Fruit fly (Drosophila melanogaster) whole organism, embryonic: ENCODE data around the gene CG34148.
A peak's percentile ranks its signal among the peaks of the same experiment; 100 is the strongest.

ENCODE experiments used
- Atf3 ChIP-seq: fragments of 200-800 bp; sonication (Bioruptor generic); optimal IDR thresholded peaks from 3 replicates; lab custom pipeline; 2016; ENCODE audit warnings: missing biosample characterization, missing genetic modification characterization
- Bdp1 ChIP-seq: fragments of 200-800 bp; sonication (Bioruptor generic); optimal IDR thresholded peaks from 3 replicates; lab custom pipeline; 2016; ENCODE audit warnings: missing biosample characterization, missing genetic modification characterization
- Bgb ChIP-seq: fragments of 200-800 bp; sonication (Bioruptor generic); IDR thresholded peaks from 2 replicates; pipeline ENCODE4 v1.3.6; 2022; ENCODE audit warnings: missing biosample characterization, missing genetic modification characterization; ENCODE audit not compliant: partially characterized antibody
- CG11504 ChIP-seq: fragments of 200-800 bp; sonication (Bioruptor generic); optimal IDR thresholded peaks from 3 replicates; lab custom pipeline; 2019; ENCODE audit warnings: missing biosample characterization, mild to moderate bottlenecking, missing genetic modification characterization, moderate library complexity
- CG11723 ChIP-seq: fragments of 200-800 bp; sonication (Bioruptor generic); optimal IDR thresholded peaks from 2 replicates; lab custom pipeline; 2017; ENCODE audit warnings: missing biosample characterization, mild to moderate bottlenecking, missing genetic modification characterization
- CG12391 ChIP-seq: fragments of 200-800 bp; sonication (Bioruptor generic); optimal IDR thresholded peaks from 3 replicates; lab custom pipeline; 2018; ENCODE audit warnings: missing biosample characterization, mild to moderate bottlenecking, missing genetic modification characterization, moderate library complexity
- CG12744 ChIP-seq: fragments of 200-800 bp; sonication (Bioruptor generic); optimal IDR thresholded peaks from 2 replicates; lab custom pipeline; 2016; ENCODE audit warnings: missing biosample characterization, missing genetic modification characterization
- CG13424 ChIP-seq: fragments of 200-800 bp; sonication (Bioruptor generic); optimal IDR thresholded peaks from 2 replicates; lab custom pipeline; 2019; ENCODE audit warnings: missing biosample characterization, mild to moderate bottlenecking, missing genetic modification characterization, moderate library complexity
- CG15269 ChIP-seq: fragments of 200-800 bp; sonication (Bioruptor generic); optimal IDR thresholded peaks from 2 replicates; lab custom pipeline; 2018; ENCODE audit warnings: missing biosample characterization, mild to moderate bottlenecking, missing genetic modification characterization, moderate library complexity
- CG15601 ChIP-seq: fragments of 200-800 bp; sonication (Bioruptor generic); optimal IDR thresholded peaks from 3 replicates; lab custom pipeline; 2019; ENCODE audit warnings: missing biosample characterization, mild to moderate bottlenecking, missing genetic modification characterization, moderate library complexity
- CG17359 ChIP-seq: fragments of 200-800 bp; sonication (Bioruptor generic); optimal IDR thresholded peaks from 3 replicates; lab custom pipeline; 2018; ENCODE audit warnings: missing biosample characterization, mild to moderate bottlenecking, missing genetic modification characterization, moderate library complexity
- CG17568 ChIP-seq: fragments of 200-800 bp; sonication (Bioruptor generic); optimal IDR thresholded peaks from 2 replicates; lab custom pipeline; 2018; ENCODE audit warnings: missing biosample characterization, mild to moderate bottlenecking, missing genetic modification characterization, moderate library complexity
- CG18599 ChIP-seq: fragments of 200-800 bp; sonication (Bioruptor generic); optimal IDR thresholded peaks from 3 replicates; lab custom pipeline; 2017; ENCODE audit warnings: missing biosample characterization, missing genetic modification characterization, mild to moderate bottlenecking, moderate library complexity, missing genetic modification reagents
- CG3163 ChIP-seq: fragments of 200-800 bp; sonication (Bioruptor generic); optimal IDR thresholded peaks from 3 replicates; lab custom pipeline; 2016; ENCODE audit warnings: missing biosample characterization, missing genetic modification characterization
- CG33557 ChIP-seq: fragments of 200-800 bp; sonication (Bioruptor generic); optimal IDR thresholded peaks from 2 replicates; lab custom pipeline; 2019; ENCODE audit warnings: missing biosample characterization, mild to moderate bottlenecking, missing genetic modification characterization, moderate library complexity
- CG6254 ChIP-seq: fragments of 200-800 bp; sonication (Bioruptor generic); optimal IDR thresholded peaks from 3 replicates; lab custom pipeline; 2017; ENCODE audit warnings: mild to moderate bottlenecking, missing biosample characterization, missing genetic modification reagents, missing genetic modification characterization
- CG6683 ChIP-seq: fragments of 200-800 bp; sonication (Bioruptor generic); optimal IDR thresholded peaks from 2 replicates; lab custom pipeline; 2017; ENCODE audit warnings: missing biosample characterization, mild to moderate bottlenecking, missing genetic modification characterization, missing genetic modification reagents
- CG8944 ChIP-seq: fragments of 200-800 bp; sonication (Bioruptor generic); optimal IDR thresholded peaks from 3 replicates; lab custom pipeline; 2016; ENCODE audit warnings: missing biosample characterization, missing genetic modification characterization
- CG9437 ChIP-seq: fragments of 200-800 bp; sonication (Bioruptor generic); optimal IDR thresholded peaks from 2 replicates; lab custom pipeline; 2018; ENCODE audit warnings: missing biosample characterization, mild to moderate bottlenecking, missing genetic modification characterization
- CG9727 ChIP-seq: fragments of 200-800 bp; sonication (Bioruptor generic); optimal IDR thresholded peaks from 3 replicates; lab custom pipeline; 2017; ENCODE audit warnings: missing biosample characterization, mild to moderate bottlenecking, missing genetic modification characterization
- CoRest ChIP-seq: fragments of 200-800 bp; sonication (Bioruptor generic); optimal IDR thresholded peaks from 3 replicates; lab custom pipeline; 2018; ENCODE audit warnings: missing biosample characterization, mild to moderate bottlenecking, missing genetic modification characterization, moderate library complexity
- D ChIP-seq, 2 experiments: fragments of 200-800 bp in 1 of 2; fragments of >200 bp in 1 of 2; sonication (Bioruptor generic) in 1 of 2; optimal IDR thresholded peaks; 2 replicates in 1 of 2; 3 replicates in 1 of 2; lab custom pipeline; 2017; ENCODE audit warnings: mild to moderate bottlenecking in 1 of 2, missing biosample characterization in 1 of 2, missing genetic modification characterization in 1 of 2, missing genetic modification reagents in 1 of 2
- D19A ChIP-seq: fragments of 200-800 bp; optimal IDR thresholded peaks from 3 replicates; lab custom pipeline; 2019; ENCODE audit warnings: missing biosample characterization, mild to moderate bottlenecking, missing genetic modification characterization, moderate library complexity
- Dip2 ChIP-seq: fragments of 200-800 bp; sonication (Bioruptor generic); IDR thresholded peaks from 2 replicates; pipeline ENCODE4 v1.3.6; 2022; ENCODE audit warnings: missing biosample characterization, missing genetic modification characterization
- Eip74EF ChIP-seq, 2 experiments: fragments of 200-800 bp in 1 of 2; fragments of >200 bp in 1 of 2; sonication (Bioruptor generic) in 1 of 2; optimal IDR thresholded peaks; 2 replicates each; lab custom pipeline; 2017 to 2019; ENCODE audit warnings: missing biosample characterization in 2 of 2, missing genetic modification characterization in 2 of 2, mild to moderate bottlenecking in 1 of 2, moderate library complexity in 1 of 2
- Fer1 ChIP-seq: fragments of 200-800 bp; sonication (Bioruptor generic); optimal IDR thresholded peaks from 2 replicates; lab custom pipeline; 2017; ENCODE audit warnings: missing biosample characterization, mild to moderate bottlenecking, missing genetic modification characterization
- Gsc ChIP-seq: fragments of 200-800 bp; sonication (Bioruptor generic); IDR thresholded peaks from 2 replicates; pipeline ENCODE4 v1.3.6; 2022; ENCODE audit warnings: missing biosample characterization, missing genetic modification characterization
- Gug ChIP-seq: fragments of 200-800 bp; sonication (Bioruptor generic); IDR thresholded peaks from 4 replicates; pipeline ENCODE4 v1.3.6; 2022; ENCODE audit warnings: missing biosample characterization, missing genetic modification characterization
- Hr3 ChIP-seq: fragments of 200-800 bp; sonication (Bioruptor generic); optimal IDR thresholded peaks from 3 replicates; lab custom pipeline; 2016; ENCODE audit warnings: missing biosample characterization, missing genetic modification characterization
- MTF-1 ChIP-seq: fragments of 200-800 bp; sonication (Bioruptor generic); optimal IDR thresholded peaks from 2 replicates; lab custom pipeline; 2018; ENCODE audit warnings: missing biosample characterization, mild to moderate bottlenecking, missing genetic modification characterization, borderline replicate concordance
- NK7.1 ChIP-seq: fragments of 200-800 bp; sonication (Bioruptor generic); optimal IDR thresholded peaks from 3 replicates; lab custom pipeline; 2016; ENCODE audit warnings: missing biosample characterization, missing genetic modification characterization
- Oli ChIP-seq: fragments of 200-800 bp; sonication (Bioruptor generic); optimal IDR thresholded peaks from 2 replicates; lab custom pipeline; 2018; ENCODE audit warnings: missing biosample characterization, mild to moderate bottlenecking, missing genetic modification characterization, moderate library complexity
- Optix ChIP-seq: fragments of 200-800 bp; sonication (Bioruptor generic); IDR thresholded peaks from 3 replicates; pipeline ENCODE4 v1.3.6; 2022; ENCODE audit warnings: missing biosample characterization, missing genetic modification characterization
- Trl ChIP-seq, 3 experiments: fragments of >200 bp in 2 of 3; fragments of 200-800 bp in 1 of 3; sonication (Bioruptor generic) in 1 of 3; optimal IDR thresholded peaks; 2 replicates in 1 of 3; 3 replicates in 2 of 3; lab custom pipeline; 2016 to 2017; ENCODE audit warnings: missing biosample characterization in 1 of 3, missing genetic modification characterization in 1 of 3
- bsh ChIP-seq, 2 experiments: fragments of 200-800 bp; sonication (Bioruptor generic); optimal IDR thresholded peaks; 2 replicates each; lab custom pipeline; 2017 to 2018; ENCODE audit warnings: mild to moderate bottlenecking in 2 of 2, missing biosample characterization in 2 of 2, missing genetic modification characterization in 2 of 2, moderate library complexity in 1 of 2
- crc ChIP-seq: fragments of 200-800 bp; sonication (Bioruptor generic); optimal IDR thresholded peaks from 2 replicates; lab custom pipeline; 2016; ENCODE audit warnings: missing biosample characterization, missing genetic modification characterization
- dmrt11E ChIP-seq: fragments of 200-800 bp; sonication (Bioruptor generic); optimal IDR thresholded peaks from 3 replicates; lab custom pipeline; 2018; ENCODE audit warnings: missing biosample characterization, mild to moderate bottlenecking, missing genetic modification characterization, moderate library complexity
- dmrt99B ChIP-seq: fragments of 200-800 bp; sonication (Bioruptor generic); optimal IDR thresholded peaks from 2 replicates; lab custom pipeline; 2018; ENCODE audit warnings: missing biosample characterization, mild to moderate bottlenecking, missing genetic modification characterization, moderate library complexity
- fd96Cb ChIP-seq: fragments of 200-800 bp; sonication (Bioruptor generic); optimal IDR thresholded peaks from 2 replicates; lab custom pipeline; 2018; ENCODE audit warnings: missing biosample characterization, mild to moderate bottlenecking, missing genetic modification characterization, moderate library complexity
- insv ChIP-seq, 2 experiments: fragments of 200-800 bp; sonication (Bioruptor generic); optimal IDR thresholded peaks; 3 replicates each; lab custom pipeline; 2016 to 2018; ENCODE audit warnings: missing biosample characterization in 2 of 2, missing genetic modification characterization in 2 of 2
- lab ChIP-seq: fragments of 200-800 bp; sonication (Bioruptor generic); optimal IDR thresholded peaks from 3 replicates; lab custom pipeline; 2017; ENCODE audit warnings: missing biosample characterization, missing genetic modification characterization, mild to moderate bottlenecking, moderate library complexity, missing genetic modification reagents
- lbe ChIP-seq: fragments of 200-800 bp; sonication (Bioruptor generic); optimal IDR thresholded peaks from 2 replicates; lab custom pipeline; 2016; ENCODE audit warnings: missing biosample characterization, mild to moderate bottlenecking, missing genetic modification characterization
- mam ChIP-seq: fragments of 200-800 bp; sonication (Bioruptor generic); optimal IDR thresholded peaks from 3 replicates; lab custom pipeline; 2016; ENCODE audit warnings: missing biosample characterization, missing genetic modification characterization
- nau ChIP-seq: fragments of 200-800 bp; sonication (Bioruptor generic); optimal IDR thresholded peaks from 3 replicates; lab custom pipeline; 2017; ENCODE audit warnings: missing biosample characterization, mild to moderate bottlenecking, missing genetic modification characterization, missing genetic modification reagents
- pita ChIP-seq: fragments of 200-800 bp; sonication (Bioruptor generic); optimal IDR thresholded peaks from 2 replicates; lab custom pipeline; 2017; ENCODE audit warnings: missing biosample characterization, mild to moderate bottlenecking, missing genetic modification characterization
- tll ChIP-seq, 2 experiments: fragments of 200-800 bp in 1 of 2; fragments of >200 bp in 1 of 2; sonication (Bioruptor generic) in 1 of 2; optimal IDR thresholded peaks; 2 replicates each; lab custom pipeline; 2017 to 2019; ENCODE audit warnings: missing biosample characterization in 2 of 2, missing genetic modification characterization in 2 of 2, mild to moderate bottlenecking in 1 of 2, moderate library complexity in 1 of 2
- vnd ChIP-seq: fragments of 200-800 bp; sonication (Bioruptor generic); IDR thresholded peaks from 3 replicates; pipeline ENCODE4 v1.3.6; 2022; ENCODE audit warnings: missing biosample characterization, missing genetic modification characterization; ENCODE audit not compliant: partially characterized antibody
- zfh1 ChIP-seq: fragments of 200-800 bp; sonication (Bioruptor generic); IDR thresholded peaks from 3 replicates; pipeline ENCODE4 v1.3.6; 2022; ENCODE audit warnings: missing biosample characterization, missing genetic modification characterization

CG34148 gene

dm6 chr3R:21830303-21830707 is 48.2 kb downstream of the CG34148 start (continued):
- TF ChIP-seq Bgb (GFP tag; lab: Robert Waterston, UW), result no peak
- TF ChIP-seq CG15601, result peak; percentile 21
- no peak for TF ChIP-seq Gsc (GFP tag; lab: Robert Waterston, UW)
- TF ChIP-seq CG8944 (GFP tag; lab: Kevin White, UChicago), result no peak
- no peak for TF ChIP-seq CG6683 (GFP tag; lab: Kevin White, UChicago)
- TF ChIP-seq tll (GFP tag; optimal IDR thresholded peaks at IDR 0.05; lab: Kevin White, UChicago), result no peak
- no peak for TF ChIP-seq nau (GFP tag; lab: Kevin White, UChicago)
- peak; percentile 17 for TF ChIP-seq CG17359 (tag; lab: Kevin White, UChicago)
- TF ChIP-seq NK7.1 (GFP tag; lab: Kevin White, UChicago), result no peak
- TF ChIP-seq CG11504 (tag; lab: Kevin White, UChicago), result peak; percentile 43
- TF ChIP-seq insv (GFP tag; optimal IDR thresholded peaks at IDR 0.05; lab: Kevin White, UChicago), result no peak
- no peak for TF ChIP-seq lab
- no peak for TF ChIP-seq CG15269 (tag; lab: Kevin White, UChicago)
- TF ChIP-seq Optix (GFP tag; lab: Robert Waterston, UW), result no peak
- no peak for TF ChIP-seq zfh1 (GFP tag; lab: Robert Waterston, UW)
- TF ChIP-seq dmrt11E (tag; lab: Kevin White, UChicago), result peak; percentile 75
- TF ChIP-seq lbe (GFP tag; lab: Kevin White, UChicago), result no peak
- TF ChIP-seq dmrt99B, result peak; percentile 8
- no peak for TF ChIP-seq MTF-1 (GFP tag; lab: Kevin White, UChicago)
- peak; percentile 3 for TF ChIP-seq CG9437 (GFP tag; lab: Kevin White, UChicago)
- TF ChIP-seq Atf3 (GFP tag; lab: Kevin White, UChicago), result no peak
- TF ChIP-seq CG18599, result no peak
- TF ChIP-seq CG9727 (GFP tag; lab: Kevin White, UChicago), result peak; percentile 21
- peak; percentile 56 to 57 for TF ChIP-seq bsh (GFP tag; optimal IDR thresholded peaks at IDR 0.05; lab: Kevin White, UChicago)
- no peak for TF ChIP-seq Trl (optimal IDR thresholded peaks at IDR 0.05; lab: Kevin White, UChicago)
- no peak for TF ChIP-seq Trl (GFP tag; optimal IDR thresholded peaks at IDR 0.05; lab: Kevin White, UChicago)
- peak; percentile 38 for TF ChIP-seq CoRest (tag; lab: Kevin White, UChicago)
- no peak for TF ChIP-seq Gug (GFP tag; lab: Robert Waterston, UW)
- peak; percentile 52 for TF ChIP-seq CG33557 (GFP tag; lab: Kevin White, UChicago)
- peak; percentile 41 for TF ChIP-seq CG12391 (tag; lab: Kevin White, UChicago)
- TF ChIP-seq pita (GFP tag; lab: Kevin White, UChicago), result no peak
- TF ChIP-seq D19A (tag; lab: Kevin White, UChicago), result peak; percentile 45
- TF ChIP-seq D (optimal IDR thresholded peaks at IDR 0.05; lab: Kevin White, UChicago), result no peak
- TF ChIP-seq D (GFP tag; optimal IDR thresholded peaks at IDR 0.05; lab: Kevin White, UChicago), result peak; percentile 14
- TF ChIP-seq fd96Cb (tag; lab: Kevin White, UChicago), result peak; percentile 42
- no peak for TF ChIP-seq mam (GFP tag; lab: Kevin White, UChicago)
- no peak for TF ChIP-seq CG17568 (GFP tag; lab: Kevin White, UChicago)
- TF ChIP-seq CG11723, result no peak
- TF ChIP-seq Eip74EF (GFP tag; optimal IDR thresholded peaks at IDR 0.05; lab: Kevin White, UChicago), result no peak
- peak; percentile 23 for TF ChIP-seq CG6254
- peak; percentile 18 for TF ChIP-seq Hr3 (GFP tag; lab: Kevin White, UChicago)
- no peak for TF ChIP-seq vnd (GFP tag; lab: Robert Waterston, UW)
- TF ChIP-seq Dip2, result no peak
- TF ChIP-seq CG13424 (tag; lab: Kevin White, UChicago), result peak; percentile 9
- TF ChIP-seq crc (GFP tag; lab: Kevin White, UChicago), result no peak
- no peak for TF ChIP-seq CG3163
- no peak for TF ChIP-seq Fer1 (GFP tag; lab: Kevin White, UChicago)
- TF ChIP-seq Bdp1 (GFP tag; lab: Kevin White, UChicago), result no peak
- peak; percentile 15 for TF ChIP-seq Oli
- no peak for TF ChIP-seq CG12744 (GFP tag; lab: Kevin White, UChicago)
